Fruit fly (Drosophila melanogaster): Measurements from ENCODE around the gene Spn28Da.

Gene Spn28Da

DNA sequence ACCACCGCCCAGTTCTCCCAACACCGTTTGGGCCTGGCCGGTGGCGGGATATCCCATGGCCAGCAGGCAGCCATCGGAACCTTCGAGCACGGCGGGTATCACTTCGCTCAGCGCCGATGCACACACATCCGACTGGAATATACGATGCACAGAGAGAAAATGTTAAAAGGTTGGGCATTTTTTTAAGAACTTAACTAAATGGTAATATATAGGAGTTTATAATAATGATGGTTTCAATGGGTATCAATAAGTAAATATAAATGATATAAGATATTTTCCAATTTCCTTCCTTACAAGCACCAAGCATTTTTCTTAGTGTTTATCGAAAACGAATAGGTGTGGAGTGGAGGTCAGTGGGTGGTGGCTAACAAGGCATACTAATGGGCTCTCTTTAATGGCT, 37.3 kb downstream of the Spn28Da start (continued):
- TF ChIP-seq sna (GFP tag; IDR thresholded peaks at IDR 0.05; ENCODE audit: partially characterized antibody) (no peak), eyg (GFP tag; optimal IDR thresholded peaks at IDR 0.05) (no peak), CG17186 (GFP tag; optimal IDR thresholded peaks at IDR 0.05) (no peak), unc-4 (GFP tag; IDR thresholded peaks at IDR 0.05; ENCODE audit: partially characterized antibody) (no peak), zen (tag; optimal IDR thresholded peaks at IDR 0.05) (peak; percentile 22), Hsf (GFP tag; optimal IDR thresholded peaks at IDR 0.05) (no peak), CG6689 (GFP tag; IDR thresholded peaks at IDR 0.05) (peak; percentile 30; the same call in 1 of the 2 replicates), klu (GFP tag; IDR thresholded peaks at IDR 0.05) (no peak), CG15011 (GFP tag; optimal IDR thresholded peaks at IDR 0.05) (no peak), luna (GFP tag; optimal IDR thresholded peaks at IDR 0.05) (no peak), fd96Cb (tag; optimal IDR thresholded peaks at IDR 0.05) (peak; percentile 37), Dek (tag; optimal IDR thresholded peaks at IDR 0.05) (no peak), CG6813 (GFP tag; optimal IDR thresholded peaks at IDR 0.05) (peak; percentile 22), croc (GFP tag; conservative IDR thresholded peaks at IDR 0.05) (no peak), bigmax (GFP tag; optimal IDR thresholded peaks at IDR 0.05) (no peak), CG2678 (tag; optimal IDR thresholded peaks at IDR 0.05) (peak; percentile 65), CG17912 (GFP tag; optimal IDR thresholded peaks at IDR 0.05) (no peak), Atf3 (GFP tag; optimal IDR thresholded peaks at IDR 0.05) (no peak), grn (GFP tag; optimal IDR thresholded peaks at IDR 0.05) (no peak), Drgx (GFP tag; IDR thresholded peaks at IDR 0.05) (no peak), chif (GFP tag; optimal IDR thresholded peaks at IDR 0.05) (peak in 1 of 2 experiments; percentile 1), lmd (GFP tag; IDR thresholded peaks at IDR 0.05) (peak; percentile 40), CG4617 (GFP tag; optimal IDR thresholded peaks at IDR 0.05; ENCODE audit: borderline replicate concordance) (no peak), ham (GFP tag; IDR thresholded peaks at IDR 0.05) (no peak), tgo (GFP tag; IDR thresholded peaks at IDR 0.05) (peak; percentile 50), Deaf1 (tag; optimal IDR thresholded peaks at IDR 0.05) (peak; percentile 23), CG34376 (GFP tag; optimal IDR thresholded peaks at IDR 0.05) (no peak), run (tag; optimal IDR thresholded peaks at IDR 0.05) (no peak), lola (GFP tag; optimal IDR thresholded peaks at IDR 0.05) (peak in 1 of 3 experiments; percentile 23), CG13296 (GFP tag; optimal IDR thresholded peaks at IDR 0.05) (no peak), C15 (GFP tag; IDR thresholded peaks at IDR 0.05) (no peak), CG2120 (GFP tag; optimal IDR thresholded peaks at IDR 0.05) (peak; percentile 33), CG14860 (GFP tag; IDR thresholded peaks at IDR 0.05; ENCODE audit: partially characterized antibody) (no peak), ap (GFP tag; IDR thresholded peaks at IDR 0.05) (no peak), tll (GFP tag; optimal IDR thresholded peaks at IDR 0.05) (no peak), HLH54F (GFP tag; optimal IDR thresholded peaks at IDR 0.05) (no peak), Sox100B (GFP tag; optimal IDR thresholded peaks at IDR 0.05) (peak; percentile 8), Elba2 (GFP tag; optimal IDR thresholded peaks at IDR 0.05) (no peak), gfzf (GFP tag; optimal IDR thresholded peaks at IDR 0.05) (no peak), sc (optimal IDR thresholded peaks at IDR 0.05) (no peak), sc (GFP tag; optimal IDR thresholded peaks at IDR 0.05) (no peak), fd3F (GFP tag; optimal IDR thresholded peaks at IDR 0.05) (no peak), sima (GFP tag; optimal IDR thresholded peaks at IDR 0.05) (no peak), Nf-YA (GFP tag; IDR thresholded peaks at IDR 0.05) (no peak), bbx (GFP tag; IDR thresholded peaks at IDR 0.05; ENCODE audit: partially characterized antibody) (no peak), CG33557 (GFP tag; optimal IDR thresholded peaks at IDR 0.05) (no peak), rib (GFP tag; IDR thresholded peaks at IDR 0.05) (no peak), CG6272 (GFP tag; IDR thresholded peaks at IDR 0.05) (no peak), ssp (GFP tag; IDR thresholded peaks at IDR 0.05) (0 out of 2 replicates have a peak, but pooled peaks have one; percentile 10), jumu (GFP tag; optimal IDR thresholded peaks at IDR 0.05) (no peak), cas (GFP tag; IDR thresholded peaks at IDR 0.05) (no peak)

Data from whole organism, embryonic.